Worm (Caenorhabditis elegans) whole organism, L2 larva: ENCODE data around the gene F56D6.13.
"Not testable (repeated sequence)": the region's sequence is repeated elsewhere in the genome, so short reads cannot be mapped to it uniquely, and the experiment has no call there.

Source experiments
- R02D3.7 ChIP-seq: fragments of 150-350 bp; optimal IDR thresholded peaks from 2 replicates; lab custom pipeline; 2014; ENCODE audit warnings: missing biosample characterization, missing genetic modification characterization
- Y55F3AM.14 ChIP-seq: fragments of 200-800 bp; sonication (Bioruptor generic); optimal IDR thresholded peaks from 2 replicates; lab custom pipeline; 2018; ENCODE audit warnings: mild to moderate bottlenecking, missing genetic modification characterization, missing compliant biosample characterization
- egl-27 ChIP-seq: sonication (generic microtip); optimal IDR thresholded peaks from 3 replicates; lab custom pipeline; 2017; ENCODE audit warnings: missing biosample characterization, missing genetic modification reagents, missing genetic modification characterization
- fos-1 ChIP-seq: fragments of 150-350 bp; optimal IDR thresholded peaks from 2 replicates; lab custom pipeline; 2014; ENCODE audit warnings: missing biosample characterization, missing genetic modification characterization
- lin-39 ChIP-seq: fragments of 150-350 bp; optimal IDR thresholded peaks from 2 replicates; lab custom pipeline; 2014; ENCODE audit warnings: missing biosample characterization, missing genetic modification reagents, missing genetic modification characterization
- nhr-10 ChIP-seq: sonication (generic microtip); optimal IDR thresholded peaks from 2 replicates; lab custom pipeline; 2017; ENCODE audit warnings: missing biosample characterization, missing genetic modification characterization
- zag-1 ChIP-seq: fragments of 150-350 bp; optimal IDR thresholded peaks from 2 replicates; lab custom pipeline; 2014; ENCODE audit warnings: missing biosample characterization, missing genetic modification characterization

DNA sequence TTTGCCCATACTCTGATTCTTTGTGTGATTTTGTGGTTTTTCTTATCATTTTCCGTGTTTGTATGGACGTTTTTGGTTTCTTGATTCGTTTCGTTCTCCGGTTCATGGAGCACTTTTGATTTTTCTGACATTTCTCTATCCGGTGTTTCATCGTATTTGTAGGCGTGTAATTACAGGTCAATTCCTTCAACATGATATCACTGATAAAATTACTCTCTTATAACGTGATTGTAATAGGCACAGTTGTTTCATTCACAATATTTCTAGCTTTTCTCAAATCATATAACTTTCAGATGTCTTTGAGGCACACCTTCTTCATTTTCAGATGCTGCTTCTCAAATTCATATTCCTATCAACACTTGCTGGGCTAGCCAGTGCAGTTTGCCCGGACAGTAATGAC is 23.2 kb downstream of the F56D6.13 start, which contains the start of gene clec-70:
- not testable (repeated sequence) for TF ChIP-seq egl-27 (tag; lab: Kevin White, UChicago); lin-39 (tag; lab: Kevin White, UChicago); Y55F3AM.14 (GFP tag; lab: Kevin White, UChicago); zag-1; nhr-10 (tag; lab: Kevin White, UChicago); R02D3.7 (tag; lab: Kevin White, UChicago); fos-1
